Worm (Caenorhabditis elegans) whole organism, mixed stage, embryonic: ENCODE data around the gene W08A12.3.

Source experiments
- blmp-1 ChIP-seq: fragments of 150-350 bp; optimal IDR thresholded peaks from 2 replicates; lab custom pipeline; 2014; ENCODE audit warnings: missing biosample characterization, missing genetic modification characterization
- ceh-43 ChIP-seq: fragments of 200-800 bp; sonication (Bioruptor generic); optimal IDR thresholded peaks from 2 replicates; lab custom pipeline; 2018; ENCODE audit warnings: mild to moderate bottlenecking, missing genetic modification characterization, moderate library complexity, missing compliant biosample characterization
- elt-3 ChIP-seq: fragments of 150-350 bp; optimal IDR thresholded peaks from 2 replicates; lab custom pipeline; 2014; ENCODE audit warnings: missing biosample characterization, missing genetic modification characterization
- hlh-1 ChIP-seq: fragments of 150-350 bp; optimal IDR thresholded peaks from 2 replicates; lab custom pipeline; 2014; ENCODE audit warnings: missing biosample characterization, missing genetic modification reagents, missing genetic modification characterization
- mep-1 ChIP-seq: fragments of 150-350 bp; optimal IDR thresholded peaks from 2 replicates; lab custom pipeline; 2017; ENCODE audit warnings: missing biosample characterization, missing genetic modification reagents, missing genetic modification characterization, inconsistent platforms
- nhr-12 ChIP-seq: fragments of 150-350 bp; optimal IDR thresholded peaks from 2 replicates; lab custom pipeline; 2014; ENCODE audit warnings: missing biosample characterization, missing genetic modification characterization
- snpc-4 ChIP-seq: fragments of 150-350 bp; optimal IDR thresholded peaks from 2 replicates; lab custom pipeline; 2014; ENCODE audit warnings: missing biosample characterization, missing genetic modification characterization
- sptf-1 ChIP-seq: sonication (generic microtip); optimal IDR thresholded peaks from 2 replicates; lab custom pipeline; 2017; ENCODE audit warnings: mild to moderate bottlenecking, missing genetic modification characterization, moderate library complexity, missing compliant biosample characterization

ce11 chrV:3637086-3637485, 45.6 kb upstream of the W08A12.3 start, which contains the start of gene srx-41:
- TF ChIP-seq mep-1 (tag; lab: Kevin White, UChicago) = no peak
- no peak for TF ChIP-seq snpc-4 (tag; lab: Kevin White, UChicago)
- no peak for TF ChIP-seq blmp-1 (tag; lab: Kevin White, UChicago)
- TF ChIP-seq ceh-43 = no peak
- TF ChIP-seq elt-3 (tag; lab: Kevin White, UChicago) = no peak
- TF ChIP-seq nhr-12 (tag; lab: Kevin White, UChicago) = no peak
- no peak for TF ChIP-seq hlh-1 (tag; lab: Kevin White, UChicago)
- TF ChIP-seq sptf-1 (tag; lab: Kevin White, UChicago) = no peak
